Fruit fly (Drosophila melanogaster): ENCODE data around the gene CG34293.

Gene CG34293

DNA sequence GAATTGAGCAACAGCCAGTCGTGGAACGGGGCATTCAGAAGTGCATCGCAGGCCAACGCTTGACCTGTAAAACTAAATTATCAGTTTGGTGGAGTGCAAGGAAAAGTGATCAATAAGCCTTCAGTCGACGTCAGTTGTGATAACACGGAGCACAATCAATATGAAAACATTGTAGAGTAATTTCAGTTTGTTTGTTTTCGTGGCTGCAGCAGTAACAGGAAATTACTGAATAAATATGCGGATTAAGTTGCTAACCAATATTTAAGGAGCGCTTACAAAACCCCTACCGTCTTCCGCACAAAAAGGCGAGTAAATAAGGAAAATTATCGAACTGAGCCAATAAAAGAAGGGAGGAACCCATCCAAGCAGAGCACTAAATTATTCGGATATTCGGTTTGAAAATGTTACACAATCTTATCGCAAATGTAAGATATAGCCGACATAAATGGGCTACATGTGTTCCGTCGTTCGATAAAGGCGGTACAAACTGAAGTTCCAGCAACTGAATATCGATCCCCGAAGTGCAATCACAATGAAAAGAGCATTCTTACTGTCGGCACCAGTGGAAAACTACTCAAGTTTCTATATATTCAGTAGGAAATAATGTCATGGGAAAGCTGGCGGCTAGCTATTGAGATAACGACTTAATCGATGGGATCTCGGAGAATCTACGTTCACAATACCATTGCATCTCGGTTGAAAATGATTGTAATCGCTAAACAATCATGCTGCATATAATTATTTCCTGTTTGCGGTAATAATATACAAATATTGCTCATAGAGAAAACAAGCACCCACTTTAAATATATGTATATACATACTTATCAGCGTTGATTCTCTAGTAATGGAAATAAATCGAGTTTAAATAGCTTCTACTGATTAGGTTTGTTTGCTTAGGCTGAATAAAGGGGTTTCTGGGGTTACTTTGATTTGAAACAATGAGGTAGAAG is 29.4 kb downstream of the CG34293 start (continued):
- peak; percentile 18 for TF ChIP-seq CG11762 (GFP tag; optimal IDR thresholded peaks at IDR 0.05; ENCODE audit: insufficient read depth)
- peak; percentile 69 for TF ChIP-seq esn (GFP tag; optimal IDR thresholded peaks at IDR 0.05)
- peak; percentile 18 for TF ChIP-seq Ets96B (tag; optimal IDR thresholded peaks at IDR 0.05)
- TF ChIP-seq net (GFP tag; optimal IDR thresholded peaks at IDR 0.05) = peak; percentile 60
- no peak for TF ChIP-seq CG15336 (GFP tag; IDR thresholded peaks at IDR 0.05)
- peak; percentile 58 for TF ChIP-seq Smox (GFP tag; optimal IDR thresholded peaks at IDR 0.05)
- TF ChIP-seq CG6808 (GFP tag; optimal IDR thresholded peaks at IDR 0.05) = peak; percentile 65
- TF ChIP-seq CG8119 (GFP tag; IDR thresholded peaks at IDR 0.05) = no peak
- no peak for TF ChIP-seq CG11902 (GFP tag; optimal IDR thresholded peaks at IDR 0.05)
- peak; percentile 92 for TF ChIP-seq Eip78C (GFP tag)
- no peak for TF ChIP-seq Hr38 (GFP tag; optimal IDR thresholded peaks at IDR 0.05)
- TF ChIP-seq Hr4 (GFP tag; optimal IDR thresholded peaks at IDR 0.05) = no peak
- TF ChIP-seq dac (GFP tag; optimal IDR thresholded peaks at IDR 0.05) = no peak
- no peak for TF ChIP-seq Sox15 (GFP tag; optimal IDR thresholded peaks at IDR 0.05)
- peak; percentile 41 for TF ChIP-seq achi (GFP tag; optimal IDR thresholded peaks at IDR 0.05)
- peak; percentile 42 for TF ChIP-seq OdsH (GFP tag; optimal IDR thresholded peaks at IDR 0.05)
- TF ChIP-seq CG4318 (GFP tag; optimal IDR thresholded peaks at IDR 0.05) = no peak
- TF ChIP-seq Gug (GFP tag; IDR thresholded peaks at IDR 0.05) = 0 out of 2 replicates have a peak, but pooled peaks have one; percentile 26

DNA sequence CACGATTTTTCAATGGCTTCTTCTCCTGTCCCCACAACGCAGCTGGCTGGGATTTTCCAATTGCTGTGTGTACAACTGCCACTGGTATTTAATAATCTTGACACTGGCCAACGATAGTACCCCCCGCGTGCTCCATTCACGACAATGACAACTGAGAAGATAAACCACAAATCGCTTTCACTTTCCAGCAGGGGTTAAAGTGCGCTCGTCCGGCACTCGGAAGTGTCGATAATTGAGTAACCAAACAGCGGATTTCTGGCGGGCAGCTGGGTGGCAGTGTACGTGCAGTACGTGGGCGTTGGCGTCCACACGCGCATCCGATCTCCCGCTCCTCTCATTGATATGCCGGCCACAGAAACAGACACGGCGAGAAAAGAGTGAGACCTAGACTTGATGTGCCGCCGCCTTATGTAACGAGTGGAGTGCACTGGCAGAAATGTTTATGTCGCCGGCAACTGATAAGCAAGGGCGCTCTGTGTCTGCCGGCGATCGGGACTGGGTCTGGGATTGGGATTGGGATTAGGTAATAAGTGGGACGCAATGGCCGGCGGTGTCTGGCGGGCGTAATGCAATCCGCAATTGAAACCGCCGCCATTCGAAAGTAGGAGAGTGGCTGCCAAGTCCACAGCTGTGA is 30.5 kb downstream of the CG34293 start:
- TF ChIP-seq ss (GFP tag; optimal IDR thresholded peaks at IDR 0.05) (peak in 1 of 2 experiments; percentile 4), acj6 (GFP tag; optimal IDR thresholded peaks at IDR 0.05) (no peak), Eip78C (GFP tag) (peak; percentile 21), Ets21C (GFP tag; optimal IDR thresholded peaks at IDR 0.05) (no peak), Sox15 (GFP tag; optimal IDR thresholded peaks at IDR 0.05) (no peak), CG6163 (GFP tag; IDR thresholded peaks at IDR 0.05) (no peak), vri (GFP tag; optimal IDR thresholded peaks at IDR 0.05) (peak; percentile 30), Blimp-1 (GFP tag; optimal IDR thresholded peaks at IDR 0.05) (peak; percentile 12), CG3919 (GFP tag; optimal IDR thresholded peaks at IDR 0.05) (no peak), CG34406 (GFP tag; optimal IDR thresholded peaks at IDR 0.05) (no peak), eg (GFP tag; IDR thresholded peaks at IDR 0.05) (no peak), CG9139 (GFP tag; optimal IDR thresholded peaks at IDR 0.05) (no peak), Met (GFP tag; optimal IDR thresholded peaks at IDR 0.05) (no peak), esn (GFP tag; optimal IDR thresholded peaks at IDR 0.05) (no peak), svp (GFP tag) (peak; percentile 70)

DNA sequence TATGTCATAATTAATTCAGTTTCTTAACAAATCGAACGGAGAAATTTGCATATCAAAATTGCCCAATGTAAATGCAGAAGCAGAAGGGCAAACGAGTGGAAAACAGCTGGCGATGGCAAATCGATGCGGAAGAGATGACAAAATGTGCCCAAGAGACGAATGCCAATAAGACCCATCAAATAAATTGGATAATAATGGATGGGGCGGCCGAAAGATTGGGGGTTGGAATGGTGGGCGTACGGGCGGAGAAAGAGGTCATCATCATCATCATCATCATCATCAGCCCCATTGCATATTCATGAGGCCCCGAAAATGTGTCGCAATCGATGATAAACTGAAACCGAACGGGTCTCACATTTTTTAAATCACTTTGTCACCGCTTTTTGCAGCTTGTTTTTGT is 31.4 kb downstream of the CG34293 start:
- no peak for TF ChIP-seq Sox14 (GFP tag; optimal IDR thresholded peaks at IDR 0.05)
- no peak for TF ChIP-seq spab (GFP tag; optimal IDR thresholded peaks at IDR 0.05)
- no peak for TF ChIP-seq CG9139 (GFP tag; optimal IDR thresholded peaks at IDR 0.05)

DNA sequence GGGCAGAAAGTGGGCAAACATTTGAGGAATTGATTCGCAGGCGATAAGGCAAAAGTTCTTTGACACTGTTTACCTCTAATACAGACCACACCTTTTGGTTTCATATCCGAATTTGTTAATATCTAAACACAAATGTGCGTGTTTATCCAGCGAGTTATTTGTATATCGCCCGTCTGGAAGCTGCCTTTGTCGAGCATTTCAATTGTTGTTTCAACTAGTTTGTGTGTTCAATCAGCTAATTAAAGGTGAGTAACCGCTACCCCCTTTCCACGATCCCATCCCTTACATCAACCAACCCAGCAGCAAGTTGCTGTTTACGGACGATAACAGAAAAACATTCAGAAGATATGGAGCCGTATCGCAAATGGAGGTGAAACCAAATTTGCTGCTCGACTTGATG is 34.0 kb downstream of the CG34293 start:
- TF ChIP-seq Sox102F (GFP tag; optimal IDR thresholded peaks at IDR 0.05) = peak; percentile 38
- no peak for TF ChIP-seq CG10669 (GFP tag; optimal IDR thresholded peaks at IDR 0.05)
- peak; percentile 7 for TF ChIP-seq CG6854 (GFP tag; optimal IDR thresholded peaks at IDR 0.05)
- TF ChIP-seq Gug (GFP tag; IDR thresholded peaks at IDR 0.05) = no peak
- TF ChIP-seq Eip93F (GFP tag; optimal IDR thresholded peaks at IDR 0.05) = no peak
- no peak for TF ChIP-seq OdsH (GFP tag; optimal IDR thresholded peaks at IDR 0.05)
- TF ChIP-seq Blimp-1 (GFP tag; optimal IDR thresholded peaks at IDR 0.05) = peak; percentile 52
- TF ChIP-seq Eip78C (GFP tag) = peak; percentile 36
- TF ChIP-seq esn (GFP tag; optimal IDR thresholded peaks at IDR 0.05) = peak; percentile 38
- TF ChIP-seq vri (GFP tag; optimal IDR thresholded peaks at IDR 0.05) = peak; percentile 90
- no peak for TF ChIP-seq Hr38 (GFP tag; optimal IDR thresholded peaks at IDR 0.05)
- peak; percentile 88 for TF ChIP-seq fkh (GFP tag; optimal IDR thresholded peaks at IDR 0.05)
- no peak for TF ChIP-seq CG3032 (tag; optimal IDR thresholded peaks at IDR 0.05)

Data from whole organism, prepupa.